Worm (Caenorhabditis elegans): ENCODE measurements around the gene C23H3.2.
A peak's percentile ranks its signal among the peaks of the same experiment; 100 is the strongest.

Gene C23H3.2

ce11 chrII:18787-19186, 42.3 kb upstream of the C23H3.2 start (continued):
- TF ChIP-seq ceh-9 (tag; optimal IDR thresholded peaks at IDR 0.05) = no peak
- peak; percentile 95 for TF ChIP-seq nhr-25 (tag; optimal IDR thresholded peaks at IDR 0.05)
- TF ChIP-seq R02D3.7 (tag; optimal IDR thresholded peaks at IDR 0.05) = peak; percentile 12
- no peak for TF ChIP-seq aly-2 (tag; optimal IDR thresholded peaks at IDR 0.05)
- no peak for TF ChIP-seq nhr-77 (tag; optimal IDR thresholded peaks at IDR 0.05)
- TF ChIP-seq nhr-237 (tag; optimal IDR thresholded peaks at IDR 0.05) = no peak
- TF ChIP-seq skn-1 (tag; optimal IDR thresholded peaks at IDR 0.05) = no peak

- TF ChIP-seq lsy-12 (tag; optimal IDR thresholded peaks at IDR 0.05) (no peak), nhr-11 (tag; optimal IDR thresholded peaks at IDR 0.05) (no peak), nhr-76 (tag; optimal IDR thresholded peaks at IDR 0.05) (no peak), skn-1 (tag; optimal IDR thresholded peaks at IDR 0.05) (no peak), egl-27 (tag; optimal IDR thresholded peaks at IDR 0.05) (no peak)
Measured at ce11 chrII:19238-19637, 41.9 kb upstream of the C23H3.2 start, which contains the start of gene gmeb-1. Gene gmeb-1, plus strand, starts transcription at chrII:19538.

- TF ChIP-seq nhr-28 (tag; optimal IDR thresholded peaks at IDR 0.05) = no peak
- TF ChIP-seq ztf-11 (tag; optimal IDR thresholded peaks at IDR 0.05) = no peak
- TF ChIP-seq elt-1 (tag; optimal IDR thresholded peaks at IDR 0.05) = no peak
- no peak for TF ChIP-seq zag-1 (tag; optimal IDR thresholded peaks at IDR 0.05)
- TF ChIP-seq nhr-76 (tag; optimal IDR thresholded peaks at IDR 0.05) = no peak
- TF ChIP-seq mml-1 (tag; optimal IDR thresholded peaks at IDR 0.05) = no peak
- no peak for TF ChIP-seq ceh-28 (tag; optimal IDR thresholded peaks at IDR 0.05)
Measured at ce11 chrII:21953-22352, 39.2 kb upstream of the C23H3.2 start.

DNA sequence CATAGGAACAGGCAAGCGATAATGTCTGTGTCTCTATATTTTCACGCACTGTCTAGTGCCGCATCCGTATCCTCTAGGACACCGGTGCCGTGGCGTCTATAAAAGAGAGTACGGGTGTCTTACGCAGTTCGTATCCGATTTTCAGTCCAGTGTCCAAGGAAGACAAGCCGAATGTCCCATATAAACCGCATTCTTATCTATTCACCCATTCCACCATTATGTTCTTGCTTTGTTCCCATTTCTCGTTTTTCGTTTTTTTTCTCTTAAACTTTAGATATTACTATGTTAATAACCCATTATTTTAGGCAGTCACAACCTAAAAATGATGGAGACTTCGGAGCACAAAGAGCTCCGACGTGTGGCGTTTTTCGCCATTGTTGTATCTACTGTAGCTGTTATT, 38.1 kb upstream of the C23H3.2 start, which contains the start of gene sqt-2:
TSS of gene sqt-2 (plus strand) at position 301 of the 400 bp plus-strand sequence.
- no peak for TF ChIP-seq pqm-1 (tag; optimal IDR thresholded peaks at IDR 0.05)
- no peak for TF ChIP-seq nhr-67 (tag; optimal IDR thresholded peaks at IDR 0.05)
- peak; percentile 39 for TF ChIP-seq nhr-25 (tag; optimal IDR thresholded peaks at IDR 0.05)
- no peak for TF ChIP-seq nhr-76 (tag; optimal IDR thresholded peaks at IDR 0.05)
- TF ChIP-seq nhr-43 (tag; optimal IDR thresholded peaks at IDR 0.05; ENCODE audit: poor library complexity, severe bottlenecking) = peak; percentile 49
- peak; percentile 18 for TF ChIP-seq nhr-23 (tag; optimal IDR thresholded peaks at IDR 0.05)
- no peak for TF ChIP-seq tbx-2 (tag; optimal IDR thresholded peaks at IDR 0.05)

DNA sequence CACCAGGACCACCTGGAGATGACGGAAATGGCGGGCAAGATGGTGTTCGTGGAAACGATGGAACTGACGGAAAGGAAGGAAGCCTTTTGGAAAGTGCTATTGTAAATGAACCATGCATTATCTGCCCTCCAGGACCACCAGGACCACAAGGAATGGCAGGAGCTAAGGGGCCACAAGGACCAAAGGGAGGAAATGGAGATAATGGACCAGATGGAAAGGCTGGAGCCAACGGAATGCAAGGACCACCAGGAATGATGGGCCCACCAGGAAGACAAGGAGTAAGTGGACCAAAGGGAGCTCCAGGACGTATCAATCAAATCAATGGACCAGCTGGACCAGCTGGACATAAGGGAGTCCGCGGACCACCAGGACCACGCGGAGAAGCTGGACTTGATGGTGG, 37.4 kb upstream of the C23H3.2 start:
- TF ChIP-seq ama-1 (optimal IDR thresholded peaks at IDR 0.05) (peak; percentile 14), mdl-1 (tag; optimal IDR thresholded peaks at IDR 0.05) (no peak), nhr-43 (tag; optimal IDR thresholded peaks at IDR 0.05; ENCODE audit: poor library complexity, severe bottlenecking) (no peak)

- TF ChIP-seq snpc-4 (tag; optimal IDR thresholded peaks at IDR 0.05) (peak; percentile 74), lin-39 (tag; optimal IDR thresholded peaks at IDR 0.05) (peak; percentile 81), ceh-28 (tag; optimal IDR thresholded peaks at IDR 0.05) (peak; percentile 80), fkh-2 (tag; optimal IDR thresholded peaks at IDR 0.05) (no peak), hmg-11 (tag; optimal IDR thresholded peaks at IDR 0.05) (peak; percentile 0), zag-1 (tag; optimal IDR thresholded peaks at IDR 0.05) (no peak), fkh-10 (GFP tag; optimal IDR thresholded peaks at IDR 0.05) (peak; percentile 16), ama-1 (optimal IDR thresholded peaks at IDR 0.05) (peak; percentile 97), ceh-16 (tag; optimal IDR thresholded peaks at IDR 0.05) (no peak), lsy-12 (tag; optimal IDR thresholded peaks at IDR 0.05) (peak; percentile 77), pqm-1 (tag; optimal IDR thresholded peaks at IDR 0.05) (peak; percentile 46), nhr-23 (tag; optimal IDR thresholded peaks at IDR 0.05) (peak; percentile 93), elt-2 (tag; optimal IDR thresholded peaks at IDR 0.05) (peak; percentile 42), aly-2 (tag; optimal IDR thresholded peaks at IDR 0.05) (no peak), ceh-9 (tag; optimal IDR thresholded peaks at IDR 0.05) (no peak), skn-1 (tag; optimal IDR thresholded peaks at IDR 0.05) (peak; percentile 65), tbx-2 (tag; optimal IDR thresholded peaks at IDR 0.05) (peak; percentile 82), nhr-77 (tag; optimal IDR thresholded peaks at IDR 0.05) (peak; percentile 34), nhr-43 (tag; optimal IDR thresholded peaks at IDR 0.05; ENCODE audit: poor library complexity, severe bottlenecking) (peak; percentile 91), ztf-4 (tag; optimal IDR thresholded peaks at IDR 0.05) (peak; percentile 79), ztf-11 (tag; optimal IDR thresholded peaks at IDR 0.05) (peak; percentile 8), nhr-25 (tag; optimal IDR thresholded peaks at IDR 0.05) (peak; percentile 89), nhr-28 (tag; optimal IDR thresholded peaks at IDR 0.05) (no peak), nfya-1 (tag; optimal IDR thresholded peaks at IDR 0.05; ENCODE audit: insufficient read depth) (peak; percentile 90), jun-1 (tag; optimal IDR thresholded peaks at IDR 0.05) (peak; percentile 38), egl-5 (tag; optimal IDR thresholded peaks at IDR 0.05) (peak; percentile 73), lin-15B (tag; optimal IDR thresholded peaks at IDR 0.05) (peak; percentile 90), elt-1 (tag; optimal IDR thresholded peaks at IDR 0.05) (no peak), R02D3.7 (tag; optimal IDR thresholded peaks at IDR 0.05) (peak; percentile 59), nhr-237 (tag; optimal IDR thresholded peaks at IDR 0.05) (no peak), pha-4 (tag; optimal IDR thresholded peaks at IDR 0.05) (peak; percentile 93), mdl-1 (tag; optimal IDR thresholded peaks at IDR 0.05) (no peak), nhr-12 (tag; optimal IDR thresholded peaks at IDR 0.05) (no peak), fos-1 (tag; optimal IDR thresholded peaks at IDR 0.05) (peak; percentile 49), ceh-82 (tag; optimal IDR thresholded peaks at IDR 0.05) (no peak)
Measured at ce11 chrII:24559-24998, 36.5 kb upstream of the C23H3.2 start, which contains the start of gene enee-1. Gene enee-1, plus strand, starts transcription at chrII:24666.
